Worm (Caenorhabditis elegans): ENCODE results near the gene C33H5.2.

DNA sequence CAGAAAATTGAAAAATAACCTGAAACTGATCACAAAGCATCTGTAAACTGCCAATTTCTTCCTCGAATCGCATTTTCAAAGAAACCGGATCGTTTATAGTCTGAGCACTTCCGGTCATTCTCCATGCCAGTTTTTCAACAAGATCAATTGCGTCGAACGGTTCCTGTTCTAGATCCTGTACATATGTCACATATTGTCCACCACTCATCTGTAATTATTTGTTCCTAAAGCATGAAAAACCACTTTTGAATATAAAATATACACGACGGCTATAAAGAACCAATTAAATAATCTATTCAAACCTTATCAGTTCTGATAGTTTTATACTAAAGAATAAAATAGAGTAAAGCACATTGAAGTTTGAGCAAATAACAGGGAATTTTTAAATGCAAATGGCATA lies 22.5 kb upstream of the C33H5.2 start, which contains the start of gene sec-10:
- TF ChIP-seq W03F9.2 (tag; optimal IDR thresholded peaks at IDR 0.05) (no peak), him-1 (tag; optimal IDR thresholded peaks at IDR 0.05) (no peak), dao-5 (tag; optimal IDR thresholded peaks at IDR 0.05) (no peak)

Measured in whole organism, L4/young adult.